Worm (Caenorhabditis elegans) whole organism, L4/young adult: ENCODE results near the gene pals-19.
A peak's percentile ranks its signal among the peaks of the same experiment; 100 is the strongest.

ENCODE experiments used
- W03F9.2 ChIP-seq: fragments of 150-350 bp; optimal IDR thresholded peaks from 2 replicates; lab custom pipeline; 2014; ENCODE audit warnings: missing biosample characterization, missing genetic modification characterization
- dao-5 ChIP-seq: sonication (generic microtip); optimal IDR thresholded peaks from 2 replicates; lab custom pipeline; 2016; ENCODE audit warnings: missing genotype, missing genetic modification characterization, moderate library complexity, missing compliant biosample characterization
- him-1 ChIP-seq: sonication (generic microtip); optimal IDR thresholded peaks from 2 replicates; lab custom pipeline; 2016; ENCODE audit warnings: missing genotype, missing genetic modification reagents, missing genetic modification characterization, missing compliant biosample characterization

pals-19 gene

ce11 chrIII:1417090-1417489, 15.3 kb downstream of the pals-19 start, which contains the start of gene elc-1:
TSS of gene elc-1 (minus strand) at chrIII:1417190.
- TF ChIP-seq W03F9.2 (tag; lab: Kevin White, UChicago) (no peak), dao-5 (tag; lab: Kevin White, UChicago) (no peak), him-1 (no peak)

- peak; percentile 20 for TF ChIP-seq him-1
- TF ChIP-seq W03F9.2 (tag; lab: Kevin White, UChicago) = peak; percentile 82
- TF ChIP-seq dao-5 (tag; lab: Kevin White, UChicago) = no peak
Measured at ce11 chrIII:1418709-1419108, 17.0 kb downstream of the pals-19 start.

DNA sequence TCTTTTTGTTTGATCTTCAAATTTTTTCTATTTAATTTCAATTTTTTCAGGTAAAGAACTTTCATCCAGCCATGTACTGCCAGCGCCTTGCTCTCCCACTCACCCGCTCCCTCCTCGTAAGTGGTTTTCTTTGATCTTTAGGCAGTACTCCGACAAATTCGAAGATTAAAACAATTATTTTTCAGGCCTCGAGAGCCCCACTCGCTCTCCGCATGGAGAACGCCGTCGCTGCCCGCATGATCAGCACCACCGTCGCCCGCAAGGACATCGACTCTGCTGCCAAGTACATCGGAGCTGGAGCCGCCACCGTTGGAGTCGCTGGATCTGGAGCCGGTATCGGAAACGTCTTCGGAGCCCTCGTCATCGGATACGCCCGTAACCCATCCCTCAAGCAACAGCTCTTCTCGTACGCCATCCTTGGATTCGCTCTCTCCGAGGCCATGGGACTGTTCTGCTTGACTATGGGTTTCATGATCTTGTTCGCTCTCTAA, 17.5 kb downstream of the pals-19 start, which contains the start of gene Y82E9BR.3:
Gene Y82E9BR.3, plus strand, starts transcription at position 51 of the 491 bp plus-strand sequence.
- TF ChIP-seq dao-5 (tag; lab: Kevin White, UChicago) (no peak), him-1 (no peak), W03F9.2 (tag; lab: Kevin White, UChicago) (no peak)

DNA sequence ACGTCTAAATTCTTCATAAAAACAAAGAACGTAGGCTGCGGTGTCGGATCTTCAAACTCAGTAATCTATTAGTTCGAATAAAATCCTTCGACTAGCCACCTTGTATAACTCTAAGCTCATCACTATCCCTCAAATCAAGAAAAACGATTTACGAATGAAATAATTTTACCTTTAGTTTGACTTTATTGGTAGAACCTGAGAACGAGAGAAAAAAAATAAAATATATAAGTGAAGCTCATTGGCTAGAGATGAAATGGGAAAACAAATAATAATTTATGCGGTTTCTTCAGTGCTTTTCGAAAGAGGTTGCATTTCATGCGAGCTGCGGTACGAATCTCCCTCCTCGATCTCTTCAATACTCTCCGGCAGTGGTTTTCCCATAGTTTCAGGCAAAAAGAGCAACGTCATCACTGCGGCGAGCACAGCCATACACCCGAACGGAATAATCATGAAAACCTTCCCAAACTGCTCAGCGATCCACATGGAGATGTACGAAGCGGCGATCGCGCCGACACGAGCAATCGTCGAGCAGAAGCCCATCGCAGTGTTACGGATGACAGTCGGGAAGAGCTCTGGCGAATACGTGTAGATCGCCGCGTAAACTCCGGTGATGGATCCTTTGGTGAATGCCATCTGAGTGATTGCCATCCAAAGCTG, 18.1 kb downstream of the pals-19 start:
- TF ChIP-seq him-1 = no peak
- TF ChIP-seq W03F9.2 (tag; lab: Kevin White, UChicago) = no peak
- no peak for TF ChIP-seq dao-5 (tag; lab: Kevin White, UChicago)

DNA sequence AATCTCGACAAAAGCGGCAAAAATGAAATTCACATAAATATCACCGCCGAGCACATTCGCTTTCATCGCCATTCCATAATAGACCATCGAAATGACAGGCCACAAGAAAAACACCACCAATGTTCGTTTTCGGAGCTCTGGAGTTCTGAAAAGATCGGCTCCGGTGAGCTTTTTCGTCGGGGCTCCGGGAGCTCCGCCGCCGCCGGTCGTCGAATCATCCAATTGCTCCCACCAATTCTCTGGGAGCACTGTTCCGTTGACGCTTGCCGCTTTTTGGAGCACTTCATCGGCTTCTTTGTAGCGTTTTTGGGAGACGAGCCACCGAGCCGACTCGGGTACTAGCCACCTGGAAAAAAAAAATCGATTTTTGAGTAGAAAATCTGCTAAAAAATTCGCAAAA, 19.7 kb downstream of the pals-19 start:
- TF ChIP-seq W03F9.2 (tag; lab: Kevin White, UChicago) = no peak
- no peak for TF ChIP-seq dao-5 (tag; lab: Kevin White, UChicago)
- TF ChIP-seq him-1 = no peak

DNA sequence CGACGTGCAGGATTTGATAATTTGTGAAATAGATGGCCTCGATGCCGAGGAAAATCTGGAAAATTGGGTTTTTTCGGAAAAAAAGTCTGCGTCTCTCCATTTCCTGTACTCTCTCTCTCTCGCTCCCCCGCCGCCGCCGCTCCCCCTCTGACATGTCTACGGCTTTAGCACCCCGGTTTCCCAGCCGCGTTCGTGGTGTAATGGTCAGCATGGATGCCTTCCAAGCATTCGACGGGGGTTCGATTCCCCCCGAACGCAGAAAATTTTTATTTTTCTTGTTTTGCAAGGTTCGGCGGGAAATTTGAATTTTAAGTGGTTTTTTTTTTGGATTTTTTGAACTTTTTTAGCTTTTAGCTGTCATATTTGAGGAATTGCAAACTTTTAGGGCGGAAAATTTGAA, 22.6 kb downstream of the pals-19 start:
- TF ChIP-seq him-1 = peak; percentile 21
- peak; percentile 30 for TF ChIP-seq dao-5 (tag; lab: Kevin White, UChicago)
- TF ChIP-seq W03F9.2 (tag; lab: Kevin White, UChicago) = peak; percentile 33

DNA sequence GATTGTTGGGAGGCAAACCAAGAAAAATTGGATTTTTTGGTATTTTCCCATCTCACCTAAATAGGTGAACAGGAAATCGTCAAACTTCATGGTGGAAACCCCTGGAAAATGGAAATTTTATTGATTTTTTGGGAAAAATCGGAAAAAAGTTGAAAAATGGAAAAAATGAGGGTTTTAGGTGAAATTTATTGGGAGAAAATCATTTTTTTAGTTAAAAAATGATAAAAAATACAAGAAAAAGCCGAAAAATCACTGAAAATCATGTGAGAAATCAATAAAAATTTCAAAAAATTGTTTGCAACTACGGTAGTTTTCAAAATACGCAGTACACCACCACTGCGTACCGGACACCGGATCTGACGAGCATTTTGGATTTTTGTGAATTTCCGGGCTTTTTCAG, 25.4 kb downstream of the pals-19 start, which contains the start of gene lelo-2:
Gene lelo-2, minus strand, starts transcription at position 101 of the 400 bp plus-strand sequence.
- TF ChIP-seq dao-5 (tag; lab: Kevin White, UChicago) (no peak), W03F9.2 (tag; lab: Kevin White, UChicago) (no peak), him-1 (no peak)

DNA sequence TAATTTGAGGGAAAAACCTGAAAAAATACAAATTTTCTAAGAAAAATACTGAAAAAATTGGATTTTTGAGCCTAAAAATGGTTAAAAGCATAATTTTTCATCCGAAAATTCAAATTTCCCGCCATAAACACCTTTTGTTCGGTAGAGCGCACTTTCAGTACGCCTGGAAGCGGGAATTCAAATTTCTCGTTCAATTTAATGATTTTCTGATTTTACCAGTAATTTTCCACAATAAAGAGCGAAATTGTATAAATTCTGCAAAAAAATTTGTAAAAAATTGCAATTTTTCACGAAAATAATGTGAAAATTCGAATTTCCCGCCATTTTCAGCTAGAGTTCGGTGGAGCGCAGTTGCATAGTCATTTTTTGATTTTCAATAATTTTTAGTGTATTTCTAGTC, 26.7 kb downstream of the pals-19 start:
- TF ChIP-seq W03F9.2 (tag; lab: Kevin White, UChicago) (no peak), dao-5 (tag; lab: Kevin White, UChicago) (no peak), him-1 (no peak)

DNA sequence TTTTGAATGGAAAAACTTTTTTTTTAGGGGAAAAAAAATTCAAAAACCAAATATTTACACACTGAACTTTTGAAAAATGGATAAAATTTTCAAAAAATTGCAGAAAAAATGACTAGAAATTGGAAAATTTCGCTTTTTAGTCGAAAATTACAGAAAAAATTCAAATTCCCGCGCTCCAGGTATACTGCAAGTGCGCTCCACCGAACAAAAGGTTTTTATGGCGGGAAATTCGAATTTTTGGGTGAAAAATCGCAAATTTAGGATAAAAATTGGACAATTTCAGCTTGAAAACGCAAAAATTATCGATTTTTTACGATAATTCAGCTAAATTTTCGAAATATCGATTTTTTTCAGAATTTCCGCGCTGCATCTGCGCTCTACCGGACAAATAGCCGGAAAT, 27.5 kb downstream of the pals-19 start:
- no peak for TF ChIP-seq W03F9.2 (tag; lab: Kevin White, UChicago)
- no peak for TF ChIP-seq him-1
- no peak for TF ChIP-seq dao-5 (tag; lab: Kevin White, UChicago)

ce11 chrIII:1429920-1430437, 28.2 kb downstream of the pals-19 start:
- TF ChIP-seq him-1 = no peak
- no peak for TF ChIP-seq W03F9.2 (tag; lab: Kevin White, UChicago)
- TF ChIP-seq dao-5 (tag; lab: Kevin White, UChicago) = no peak

DNA sequence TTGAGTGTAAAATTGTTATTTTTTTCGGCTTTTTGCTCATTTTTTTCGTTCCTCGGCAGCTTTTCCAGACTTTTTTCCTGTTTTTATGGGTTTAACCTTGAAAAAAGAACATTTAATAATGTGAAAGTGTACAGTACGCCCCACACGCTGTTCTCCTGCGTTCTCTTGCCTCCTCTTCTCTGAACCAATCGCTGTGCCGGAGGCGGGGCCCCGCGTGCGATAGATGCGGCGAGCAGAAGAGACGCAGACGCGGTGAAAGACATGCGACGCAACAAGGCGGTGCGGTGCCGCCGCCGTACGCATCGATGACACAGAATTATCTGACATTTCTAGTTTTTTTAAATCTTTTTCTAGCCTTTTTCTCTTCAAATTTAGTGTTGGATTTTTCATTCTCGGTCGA, 35.0 kb downstream of the pals-19 start:
- TF ChIP-seq dao-5 (tag; lab: Kevin White, UChicago) = no peak
- no peak for TF ChIP-seq him-1
- no peak for TF ChIP-seq W03F9.2 (tag; lab: Kevin White, UChicago)

DNA sequence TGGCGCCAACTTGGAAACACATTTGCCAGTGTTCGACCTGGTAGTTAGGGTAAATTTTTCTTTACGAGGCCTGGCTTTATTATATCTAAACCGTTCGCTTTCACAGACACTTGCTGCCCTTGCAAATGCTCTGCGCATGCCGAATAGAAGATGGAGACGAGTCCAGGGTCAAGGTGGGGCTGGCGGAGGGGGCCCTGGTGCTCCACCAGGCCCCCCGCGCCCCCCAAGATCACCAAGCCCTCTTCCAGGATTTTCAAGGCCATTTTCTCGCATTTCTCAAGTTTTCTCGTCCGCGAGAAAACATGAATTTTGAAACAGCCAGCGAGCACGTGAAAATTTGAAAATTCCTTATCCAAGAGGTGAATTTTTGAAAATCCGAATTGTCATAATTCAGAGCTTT, 37.9 kb downstream of the pals-19 start:
- no peak for TF ChIP-seq dao-5 (tag; lab: Kevin White, UChicago)
- no peak for TF ChIP-seq him-1
- TF ChIP-seq W03F9.2 (tag; lab: Kevin White, UChicago) = no peak

- TF ChIP-seq him-1 = no peak
- TF ChIP-seq dao-5 (tag; lab: Kevin White, UChicago) = no peak
- no peak for TF ChIP-seq W03F9.2 (tag; lab: Kevin White, UChicago)
Measured at ce11 chrIII:1446747-1447146, 45.0 kb downstream of the pals-19 start.
